Fruit fly (Drosophila melanogaster) Kc167 (cell line): ENCODE measurements around the gene CG10431.

Experiments used
- Myc ChIP-seq: fragments of >200 bp; optimal IDR thresholded peaks from 2 replicates; lab custom pipeline; 2017; ENCODE audit warnings: missing external identifiers
- Sin3A ChIP-seq: fragments of >200 bp; optimal IDR thresholded peaks from 2 replicates; lab custom pipeline; 2018; ENCODE audit warnings: missing external identifiers
- h ChIP-seq: fragments of >200 bp; optimal IDR thresholded peaks from 3 replicates; lab custom pipeline; 2018; ENCODE audit warnings: missing external identifiers
- insv ChIP-seq: fragments of >200 bp; optimal IDR thresholded peaks from 3 replicates; lab custom pipeline; 2018; ENCODE audit warnings: missing external identifiers
- psq ChIP-seq: fragments of >200 bp; optimal IDR thresholded peaks from 2 replicates; lab custom pipeline; 2017; ENCODE audit warnings: missing external identifiers
- ttk ChIP-seq: sonication (Bioruptor generic); optimal IDR thresholded peaks from 2 replicates; lab custom pipeline; 2017; ENCODE audit warnings: missing external identifiers

- TF ChIP-seq Myc (lab: Kevin White, UChicago) = no peak
- TF ChIP-seq h = no peak
- TF ChIP-seq insv (lab: Kevin White, UChicago) = no peak
- TF ChIP-seq ttk (lab: Kevin White, UChicago) = no peak
- no peak for TF ChIP-seq psq (lab: Kevin White, UChicago)
- TF ChIP-seq Sin3A (lab: Kevin White, UChicago) = no peak
These were observed 27.0 kb upstream of the CG10431 start for dm6 chr2L:18947515-18947998.
